Fruit fly (Drosophila melanogaster): ENCODE results near the gene Desat2.

The Desat2 gene

dm6 chr3R:12433764-12434163 is 2.3 kb upstream of the Desat2 start, which contains the start of the genes Aos1 and Srlp (continued):
- TF ChIP-seq ss (GFP tag; optimal IDR thresholded peaks at IDR 0.05) (no peak), CG6808 (GFP tag; optimal IDR thresholded peaks at IDR 0.05) (no peak), CG34406 (GFP tag; optimal IDR thresholded peaks at IDR 0.05) (no peak), fkh (GFP tag; optimal IDR thresholded peaks at IDR 0.05) (no peak), pdm3 (GFP tag; optimal IDR thresholded peaks at IDR 0.05) (no peak), CG10631 (GFP tag; optimal IDR thresholded peaks at IDR 0.05) (no peak), Hr4 (GFP tag; optimal IDR thresholded peaks at IDR 0.05) (no peak), CG1621 (tag; optimal IDR thresholded peaks at IDR 0.05) (no peak), CG8319 (GFP tag; optimal IDR thresholded peaks at IDR 0.05) (peak; percentile 10), CG6792 (GFP tag; optimal IDR thresholded peaks at IDR 0.05) (no peak), Sox15 (GFP tag; optimal IDR thresholded peaks at IDR 0.05) (no peak), dac (GFP tag; optimal IDR thresholded peaks at IDR 0.05) (no peak), salr (GFP tag; optimal IDR thresholded peaks at IDR 0.05) (no peak), net (GFP tag; optimal IDR thresholded peaks at IDR 0.05) (no peak), CG9139 (GFP tag; optimal IDR thresholded peaks at IDR 0.05) (no peak), acj6 (GFP tag; optimal IDR thresholded peaks at IDR 0.05) (no peak), Ets96B (tag; optimal IDR thresholded peaks at IDR 0.05) (peak; percentile 35), cyc (GFP tag; optimal IDR thresholded peaks at IDR 0.05) (no peak), Gug (GFP tag; IDR thresholded peaks at IDR 0.05) (no peak), svp (GFP tag) (no peak), Hr38 (GFP tag; optimal IDR thresholded peaks at IDR 0.05) (no peak), Hr39 (GFP tag; optimal IDR thresholded peaks at IDR 0.05) (no peak), OdsH (GFP tag; optimal IDR thresholded peaks at IDR 0.05) (no peak), Sox14 (GFP tag; optimal IDR thresholded peaks at IDR 0.05) (peak; percentile 52), CG11294 (GFP tag; IDR thresholded peaks at IDR 0.05) (no peak), CG31627 (GFP tag; optimal IDR thresholded peaks at IDR 0.05) (no peak), CG10669 (GFP tag; optimal IDR thresholded peaks at IDR 0.05) (no peak), lz (GFP tag; optimal IDR thresholded peaks at IDR 0.05) (peak; percentile 2), CG8119 (GFP tag; IDR thresholded peaks at IDR 0.05) (no peak), fd85E (GFP tag; optimal IDR thresholded peaks at IDR 0.05) (no peak), esn (GFP tag; optimal IDR thresholded peaks at IDR 0.05) (peak; percentile 43), CG11902 (GFP tag; optimal IDR thresholded peaks at IDR 0.05) (no peak), Lpt (GFP tag; optimal IDR thresholded peaks at IDR 0.05) (peak; percentile 14), Met (GFP tag; optimal IDR thresholded peaks at IDR 0.05) (no peak), achi (GFP tag; optimal IDR thresholded peaks at IDR 0.05) (no peak), CG15336 (GFP tag; IDR thresholded peaks at IDR 0.05) (no peak), Eip75B (GFP tag; optimal IDR thresholded peaks at IDR 0.05) (no peak)

dm6 chr3R:12439039-12439400 is 3.0 kb downstream of the Desat2 start, which contains the start of the genes CG17207 and CG46427:
TSS of gene CG17207 (minus strand) at chr3R:12439139.
TSS of gene CG46427 (minus strand) at chr3R:12439139.
- TF ChIP-seq fkh (GFP tag; optimal IDR thresholded peaks at IDR 0.05) (no peak), CG8632 (GFP tag; optimal IDR thresholded peaks at IDR 0.05) (no peak), CG11762 (GFP tag; optimal IDR thresholded peaks at IDR 0.05; ENCODE audit: insufficient read depth) (no peak), lz (GFP tag; optimal IDR thresholded peaks at IDR 0.05) (no peak), OdsH (GFP tag; optimal IDR thresholded peaks at IDR 0.05) (no peak), CG32006 (GFP tag; optimal IDR thresholded peaks at IDR 0.05) (no peak), cyc (GFP tag; optimal IDR thresholded peaks at IDR 0.05) (no peak), fd85E (GFP tag; optimal IDR thresholded peaks at IDR 0.05) (no peak), CG8319 (GFP tag; optimal IDR thresholded peaks at IDR 0.05) (no peak), Gug (GFP tag; IDR thresholded peaks at IDR 0.05) (no peak), CG6854 (GFP tag; optimal IDR thresholded peaks at IDR 0.05) (no peak), ss (GFP tag; optimal IDR thresholded peaks at IDR 0.05) (no peak), fd59A (GFP tag; optimal IDR thresholded peaks at IDR 0.05) (no peak), dsx (GFP tag; optimal IDR thresholded peaks at IDR 0.05; ENCODE audit: poor library complexity, severe bottlenecking) (no peak), Eip93F (GFP tag; optimal IDR thresholded peaks at IDR 0.05) (no peak)
